Fruit fly (Drosophila melanogaster): ENCODE measurements around the gene CG13272.

DNA sequence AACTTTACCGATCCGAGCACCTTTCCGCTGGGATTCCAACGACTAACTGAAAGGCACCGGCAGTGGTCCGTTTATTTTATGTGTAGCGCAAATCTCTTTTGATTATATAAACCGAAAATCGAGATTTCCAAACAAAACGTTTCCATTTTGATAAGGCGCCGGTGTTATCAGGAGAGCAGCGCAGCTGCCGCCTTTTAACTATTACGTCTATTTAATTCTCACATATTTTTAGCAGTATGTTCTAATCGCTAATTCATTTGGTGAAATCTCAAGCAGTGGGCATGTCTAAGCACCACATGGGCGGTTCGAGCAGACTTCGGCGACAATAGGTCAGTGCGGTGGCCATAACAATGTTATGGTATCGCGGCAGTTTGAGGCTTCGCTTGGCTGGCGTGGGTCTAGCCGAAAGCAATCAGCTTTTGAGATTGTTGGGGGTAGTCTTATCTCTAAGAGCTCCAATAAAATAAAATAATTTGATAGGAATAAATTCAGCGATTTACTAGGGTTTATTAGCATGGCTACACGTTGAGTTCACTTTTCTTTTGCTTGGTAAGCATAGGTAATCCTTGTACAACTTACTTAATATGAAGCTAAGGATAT lies 13.9 kb upstream of the CG13272 start, which contains the start of gene Cyt-b5-r:
- TF ChIP-seq CG13204 (GFP tag; optimal IDR thresholded peaks at IDR 0.05) = no peak
- no peak for TF ChIP-seq Pif1A (GFP tag; optimal IDR thresholded peaks at IDR 0.05)
- TF ChIP-seq CG8159 (tag; optimal IDR thresholded peaks at IDR 0.05) = no peak

Data from whole organism, pupa.